Fruit fly (Drosophila melanogaster) whole organism, prepupa: ENCODE results near the gene CG13894.

Experiments used
- Blimp-1 ChIP-seq: fragments of 200-800 bp; sonication (Bioruptor generic); optimal IDR thresholded peaks from 3 replicates; lab custom pipeline; 2017; ENCODE audit warnings: missing biosample characterization, missing genetic modification characterization, mild to moderate bottlenecking, moderate library complexity, missing genetic modification reagents
- CG10631 ChIP-seq: fragments of 200-800 bp; sonication (Bioruptor generic); optimal IDR thresholded peaks from 2 replicates; lab custom pipeline; 2016; ENCODE audit warnings: missing biosample characterization, missing genetic modification characterization
- CG11762 ChIP-seq: fragments of 200-800 bp; sonication (Bioruptor generic); optimal IDR thresholded peaks from 3 replicates; lab custom pipeline; 2016; ENCODE audit warnings: missing biosample characterization, missing genetic modification characterization; ENCODE audit not compliant: insufficient read depth
- CG11902 ChIP-seq: fragments of 200-800 bp; sonication (Bioruptor generic); optimal IDR thresholded peaks from 3 replicates; lab custom pipeline; 2016; ENCODE audit warnings: missing biosample characterization, missing genetic modification characterization
- CG15336 ChIP-seq: fragments of 200-800 bp; sonication (Bioruptor generic); IDR thresholded peaks from 2 replicates; pipeline ENCODE4 v1.3.6; 2022; ENCODE audit warnings: missing biosample characterization, missing genetic modification characterization
- CG16779 ChIP-seq: fragments of 200-800 bp; sonication (Bioruptor generic); optimal IDR thresholded peaks from 3 replicates; lab custom pipeline; 2017; ENCODE audit warnings: missing biosample characterization, mild to moderate bottlenecking, missing genetic modification characterization
- CG3032 ChIP-seq: fragments of 200-800 bp; optimal IDR thresholded peaks from 2 replicates; lab custom pipeline; 2019; ENCODE audit warnings: missing biosample characterization, mild to moderate bottlenecking, missing genetic modification characterization, moderate library complexity
- CG31627 ChIP-seq: fragments of 200-800 bp; sonication (Bioruptor generic); optimal IDR thresholded peaks from 3 replicates; lab custom pipeline; 2016; ENCODE audit warnings: missing biosample characterization, missing genetic modification characterization
- CG32006 ChIP-seq: fragments of 200-800 bp; sonication (Bioruptor generic); optimal IDR thresholded peaks from 3 replicates; lab custom pipeline; 2017; ENCODE audit warnings: missing biosample characterization, mild to moderate bottlenecking, missing genetic modification characterization
- CG34406 ChIP-seq: fragments of 200-800 bp; sonication (Bioruptor generic); optimal IDR thresholded peaks from 3 replicates; lab custom pipeline; 2016; ENCODE audit warnings: missing biosample characterization, missing genetic modification characterization
- CG3919 ChIP-seq: fragments of 200-800 bp; sonication (Bioruptor generic); optimal IDR thresholded peaks from 3 replicates; lab custom pipeline; 2016; ENCODE audit warnings: missing biosample characterization, missing genetic modification characterization
- CG4318 ChIP-seq: fragments of 200-800 bp; sonication (Bioruptor generic); optimal IDR thresholded peaks from 3 replicates; lab custom pipeline; 2017; ENCODE audit warnings: missing biosample characterization, mild to moderate bottlenecking, missing genetic modification characterization
- CG6163 ChIP-seq: fragments of 200-800 bp; sonication (Bioruptor generic); IDR thresholded peaks from 3 replicates; pipeline ENCODE4 v1.3.6; 2022; ENCODE audit warnings: missing biosample characterization, missing genetic modification characterization
- CG6792 ChIP-seq: fragments of 200-800 bp; sonication (Bioruptor generic); optimal IDR thresholded peaks from 3 replicates; lab custom pipeline; 2016; ENCODE audit warnings: missing biosample characterization, missing genetic modification characterization
- CG6808 ChIP-seq: fragments of 200-800 bp; sonication (Bioruptor generic); optimal IDR thresholded peaks from 3 replicates; lab custom pipeline; 2017; ENCODE audit warnings: missing biosample characterization, missing genetic modification characterization, mild to moderate bottlenecking, moderate library complexity, missing genetic modification reagents
- CG6854 ChIP-seq: fragments of 200-800 bp; sonication (Bioruptor generic); optimal IDR thresholded peaks from 2 replicates; lab custom pipeline; 2017; ENCODE audit warnings: missing biosample characterization, mild to moderate bottlenecking, missing genetic modification characterization
- CG7368 ChIP-seq: fragments of 200-800 bp; sonication (Bioruptor generic); optimal IDR thresholded peaks from 3 replicates; lab custom pipeline; 2016; ENCODE audit warnings: missing biosample characterization, missing genetic modification characterization
- CG8119 ChIP-seq: fragments of 200-800 bp; sonication (Bioruptor generic); IDR thresholded peaks from 3 replicates; pipeline ENCODE4 v1.3.6; 2022; ENCODE audit warnings: missing biosample characterization, missing genetic modification characterization
- CG9139 ChIP-seq: fragments of 200-800 bp; sonication (Bioruptor generic); optimal IDR thresholded peaks from 3 replicates; lab custom pipeline; 2017; ENCODE audit warnings: missing biosample characterization, mild to moderate bottlenecking, missing genetic modification characterization
- Eip75B ChIP-seq: fragments of 200-800 bp; sonication (Bioruptor generic); optimal IDR thresholded peaks from 3 replicates; lab custom pipeline; 2016; ENCODE audit warnings: missing biosample characterization, missing genetic modification characterization
- Eip78C ChIP-seq: fragments of 200-800 bp; sonication (Bioruptor generic); peaks from one replicate; lab custom pipeline; 2016; ENCODE audit warnings: missing biosample characterization, missing genetic modification characterization
- Eip93F ChIP-seq: fragments of 200-800 bp; sonication (Bioruptor generic); optimal IDR thresholded peaks from 2 replicates; lab custom pipeline; 2016; ENCODE audit warnings: missing biosample characterization, mild to moderate bottlenecking, missing genetic modification characterization
- Ets21C ChIP-seq: fragments of 200-800 bp; sonication (Bioruptor generic); optimal IDR thresholded peaks from 3 replicates; lab custom pipeline; 2016; ENCODE audit warnings: missing biosample characterization, missing genetic modification characterization
- Ets96B ChIP-seq: fragments of 200-800 bp; optimal IDR thresholded peaks from 2 replicates; lab custom pipeline; 2019; ENCODE audit warnings: missing biosample characterization, mild to moderate bottlenecking, missing genetic modification characterization, moderate library complexity
- Hr39 ChIP-seq: fragments of 200-800 bp; sonication (Bioruptor generic); optimal IDR thresholded peaks from 2 replicates; lab custom pipeline; 2016; ENCODE audit warnings: missing biosample characterization, missing genetic modification characterization
- Lpt ChIP-seq: fragments of 200-800 bp; sonication (Bioruptor generic); optimal IDR thresholded peaks from 3 replicates; lab custom pipeline; 2016; ENCODE audit warnings: missing biosample characterization, missing genetic modification characterization
- Met ChIP-seq: fragments of 200-800 bp; sonication (Bioruptor generic); optimal IDR thresholded peaks from 3 replicates; lab custom pipeline; 2016; ENCODE audit warnings: missing biosample characterization, missing genetic modification characterization
- OdsH ChIP-seq: fragments of 200-800 bp; sonication (Bioruptor generic); optimal IDR thresholded peaks from 3 replicates; lab custom pipeline; 2016; ENCODE audit warnings: missing biosample characterization, missing genetic modification characterization
- Smox ChIP-seq: fragments of 200-800 bp; sonication (Bioruptor generic); optimal IDR thresholded peaks from 3 replicates; lab custom pipeline; 2016; ENCODE audit warnings: missing biosample characterization, missing genetic modification characterization
- Sox102F ChIP-seq: fragments of 200-800 bp; sonication (Bioruptor generic); optimal IDR thresholded peaks from 2 replicates; lab custom pipeline; 2016; ENCODE audit warnings: missing biosample characterization, mild to moderate bottlenecking, missing genetic modification characterization
- Sox14 ChIP-seq: fragments of 200-800 bp; sonication (Bioruptor generic); optimal IDR thresholded peaks from 3 replicates; lab custom pipeline; 2016; ENCODE audit warnings: missing biosample characterization, missing genetic modification characterization
- Sox15 ChIP-seq: fragments of 200-800 bp; sonication (Bioruptor generic); optimal IDR thresholded peaks from 3 replicates; lab custom pipeline; 2016; ENCODE audit warnings: missing biosample characterization, missing genetic modification characterization
- acj6 ChIP-seq: fragments of 200-800 bp; sonication (Bioruptor generic); optimal IDR thresholded peaks from 3 replicates; lab custom pipeline; 2016; ENCODE audit warnings: missing biosample characterization, missing genetic modification characterization
- cyc ChIP-seq: fragments of 200-800 bp; sonication (Bioruptor generic); optimal IDR thresholded peaks from 3 replicates; lab custom pipeline; 2016; ENCODE audit warnings: missing biosample characterization, missing genetic modification characterization
- dac ChIP-seq: fragments of 200-800 bp; sonication (Bioruptor generic); optimal IDR thresholded peaks from 2 replicates; lab custom pipeline; 2017; ENCODE audit warnings: missing biosample characterization, mild to moderate bottlenecking, missing genetic modification characterization
- eg ChIP-seq: fragments of 200-800 bp; sonication (Bioruptor generic); IDR thresholded peaks from 3 replicates; pipeline ENCODE4 v1.3.6; 2022; ENCODE audit warnings: missing biosample characterization, missing genetic modification characterization
- esn ChIP-seq: fragments of 200-800 bp; sonication (Bioruptor generic); optimal IDR thresholded peaks from 2 replicates; lab custom pipeline; 2016; ENCODE audit warnings: missing biosample characterization, mild to moderate bottlenecking, missing genetic modification characterization, moderate library complexity
- lz ChIP-seq: fragments of 200-800 bp; sonication (Bioruptor generic); optimal IDR thresholded peaks from 3 replicates; lab custom pipeline; 2016; ENCODE audit warnings: missing biosample characterization, missing genetic modification characterization
- pdm3 ChIP-seq: fragments of 200-800 bp; sonication (Bioruptor generic); optimal IDR thresholded peaks from 3 replicates; lab custom pipeline; 2016; ENCODE audit warnings: missing biosample characterization, missing genetic modification characterization
- salr ChIP-seq, 2 experiments: fragments of 200-800 bp; sonication (Bioruptor generic); optimal IDR thresholded peaks; 3 replicates each; lab custom pipeline; 2016 to 2018; ENCODE audit warnings: missing biosample characterization in 2 of 2, missing genetic modification characterization in 2 of 2, mild to moderate bottlenecking in 1 of 2
- spab ChIP-seq: fragments of 200-800 bp; sonication (Bioruptor generic); optimal IDR thresholded peaks from 2 replicates; lab custom pipeline; 2017; ENCODE audit warnings: missing biosample characterization, mild to moderate bottlenecking, missing genetic modification characterization, missing genetic modification reagents
- ss ChIP-seq, 2 experiments: fragments of 200-800 bp; sonication (Bioruptor generic); optimal IDR thresholded peaks; 2 replicates in 1 of 2; 3 replicates in 1 of 2; lab custom pipeline; 2017 to 2018; ENCODE audit warnings: mild to moderate bottlenecking in 2 of 2, missing biosample characterization in 2 of 2, missing genetic modification characterization in 2 of 2, moderate library complexity in 1 of 2
- svp ChIP-seq: fragments of 200-800 bp; sonication (Bioruptor generic); peaks from one replicate; lab custom pipeline; 2016; ENCODE audit warnings: missing biosample characterization, missing genetic modification characterization
- topi ChIP-seq: fragments of 200-800 bp; sonication (Bioruptor generic); optimal IDR thresholded peaks from 3 replicates; lab custom pipeline; 2016; ENCODE audit warnings: missing biosample characterization, missing genetic modification characterization
- vri ChIP-seq: fragments of 200-800 bp; sonication (Bioruptor generic); optimal IDR thresholded peaks from 3 replicates; lab custom pipeline; 2016; ENCODE audit warnings: missing biosample characterization, mild to moderate bottlenecking, missing genetic modification characterization

The CG13894 gene

DNA sequence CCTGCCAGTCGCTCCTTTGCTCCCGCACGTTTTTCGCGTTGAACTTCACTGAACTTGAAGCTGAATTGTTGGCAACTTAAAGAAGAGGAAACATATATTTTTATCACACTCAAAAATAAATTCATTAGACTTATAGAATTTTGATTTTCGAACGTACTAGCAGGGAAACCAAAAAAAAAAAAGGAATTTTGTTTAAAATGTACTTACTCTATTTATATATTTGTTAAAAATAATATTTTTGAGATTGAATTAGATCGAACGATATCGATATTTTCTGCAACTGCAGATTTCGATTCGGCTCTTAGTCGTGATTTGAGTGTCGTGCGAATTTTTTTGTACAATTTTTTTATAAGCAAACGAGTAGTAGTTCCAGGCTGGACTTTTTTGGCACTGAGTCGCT lies 32.5 kb upstream of the CG13894 start (continued):
- peak; percentile 23 for TF ChIP-seq CG6808
- TF ChIP-seq CG32006 (GFP tag; lab: Kevin White, UChicago): no peak
- no peak for TF ChIP-seq salr (GFP tag; optimal IDR thresholded peaks at IDR 0.05; lab: Kevin White, UChicago)
- no peak for TF ChIP-seq topi (GFP tag; lab: Kevin White, UChicago)
- TF ChIP-seq eg (GFP tag; lab: Robert Waterston, UW): no peak
- TF ChIP-seq CG16779 (tag; lab: Kevin White, UChicago): no peak
- no peak for TF ChIP-seq Sox14 (GFP tag; lab: Kevin White, UChicago)
- no peak for TF ChIP-seq CG8119
- TF ChIP-seq CG3919 (GFP tag; lab: Kevin White, UChicago): peak; percentile 59
- TF ChIP-seq CG7368 (GFP tag; lab: Kevin White, UChicago): peak; percentile 44
- TF ChIP-seq pdm3 (GFP tag; lab: Kevin White, UChicago): no peak
- peak; percentile 55 for TF ChIP-seq Ets96B (tag; lab: Kevin White, UChicago)
- TF ChIP-seq dac (GFP tag; lab: Kevin White, UChicago): no peak
- no peak for TF ChIP-seq CG6163 (GFP tag; lab: Robert Waterston, UW)
- no peak for TF ChIP-seq lz
- peak; percentile 5 for TF ChIP-seq cyc (GFP tag; lab: Kevin White, UChicago)
- no peak for TF ChIP-seq Eip75B (GFP tag; lab: Kevin White, UChicago)
- TF ChIP-seq CG31627 (GFP tag; lab: Kevin White, UChicago): no peak
- no peak for TF ChIP-seq Blimp-1
- TF ChIP-seq CG4318: no peak

dm6 chr3L:729345-729744 lies 30.4 kb upstream of the CG13894 start:
- peak; percentile 32 for TF ChIP-seq CG6792
- TF ChIP-seq Lpt (GFP tag; lab: Kevin White, UChicago): no peak
- peak; percentile 75 for TF ChIP-seq Eip78C (GFP tag; lab: Kevin White, UChicago)
- peak; percentile 14 for TF ChIP-seq pdm3 (GFP tag; lab: Kevin White, UChicago)
- TF ChIP-seq Ets21C: peak; percentile 39
- TF ChIP-seq OdsH (GFP tag; lab: Kevin White, UChicago): peak; percentile 19
- TF ChIP-seq CG4318: no peak
- TF ChIP-seq acj6: peak; percentile 16
- no peak for TF ChIP-seq Sox15 (GFP tag; lab: Kevin White, UChicago)
- peak; percentile 86 for TF ChIP-seq svp (GFP tag; lab: Kevin White, UChicago)
- TF ChIP-seq CG10631: peak; percentile 12
- no peak for TF ChIP-seq Blimp-1
- TF ChIP-seq CG7368 (GFP tag; lab: Kevin White, UChicago): no peak
- TF ChIP-seq spab: peak; percentile 6
- TF ChIP-seq CG6854: peak; percentile 52
- TF ChIP-seq CG31627 (GFP tag; lab: Kevin White, UChicago): peak; percentile 51
- peak; percentile 13 for TF ChIP-seq CG34406
- no peak for TF ChIP-seq CG8119
- no peak for TF ChIP-seq CG3032 (tag; lab: Kevin White, UChicago)
- TF ChIP-seq Met (GFP tag; lab: Kevin White, UChicago): peak; percentile 77
- no peak for TF ChIP-seq CG6163 (GFP tag; lab: Robert Waterston, UW)
- no peak for TF ChIP-seq CG11762 (GFP tag; lab: Kevin White, UChicago)
- TF ChIP-seq topi (GFP tag; lab: Kevin White, UChicago): peak; percentile 49
- peak; percentile 57 for TF ChIP-seq CG3919 (GFP tag; lab: Kevin White, UChicago)
- peak; percentile 58 for TF ChIP-seq cyc (GFP tag; lab: Kevin White, UChicago)
- peak; percentile 17 for TF ChIP-seq Sox14 (GFP tag; lab: Kevin White, UChicago)
- TF ChIP-seq Eip93F: peak; percentile 66
- peak; percentile 74 for TF ChIP-seq esn (GFP tag; lab: Kevin White, UChicago)
- TF ChIP-seq vri (GFP tag; lab: Kevin White, UChicago): peak; percentile 11
- TF ChIP-seq ss (GFP tag; optimal IDR thresholded peaks at IDR 0.05; lab: Kevin White, UChicago): no peak
- TF ChIP-seq CG15336 (GFP tag; lab: Robert Waterston, UW): no peak
- peak; percentile 53 for TF ChIP-seq Hr39
- peak; percentile 15 for TF ChIP-seq CG11902 (GFP tag; lab: Kevin White, UChicago)
- TF ChIP-seq CG9139 (GFP tag; lab: Kevin White, UChicago): no peak
- TF ChIP-seq Smox (GFP tag; lab: Kevin White, UChicago): peak; percentile 56
- peak; percentile 55 for TF ChIP-seq lz
- peak; percentile 51 for TF ChIP-seq Eip75B (GFP tag; lab: Kevin White, UChicago)
- no peak for TF ChIP-seq CG32006 (GFP tag; lab: Kevin White, UChicago)
- TF ChIP-seq Sox102F (GFP tag; lab: Kevin White, UChicago): peak; percentile 62
